Fruit fly (Drosophila melanogaster): ENCODE data around the gene JTBR.

The JTBR gene

dm6 chr3L:1794943-1795696 is 7.5 kb downstream of the JTBR start, which contains the start of the genes alpha-Spec, dlt and Cdc37 (continued):
- TF ChIP-seq wdn (GFP tag; IDR thresholded peaks at IDR 0.05) (no peak), MESR4 (GFP tag; optimal IDR thresholded peaks at IDR 0.05) (peak; percentile 63), Ets97D (GFP tag; optimal IDR thresholded peaks at IDR 0.05) (peak; percentile 81), Dll (GFP tag; IDR thresholded peaks at IDR 0.05; ENCODE audit: partially characterized antibody) (peak; percentile 84), CG18011 (GFP tag; optimal IDR thresholded peaks at IDR 0.05) (no peak), CG17802 (tag; optimal IDR thresholded peaks at IDR 0.05) (peak; percentile 62), oc (tag; optimal IDR thresholded peaks at IDR 0.05) (no peak), Dip3 (GFP tag; optimal IDR thresholded peaks at IDR 0.05) (peak; percentile 16), NC2β (GFP tag; optimal IDR thresholded peaks at IDR 0.05) (peak; percentile 37), Dfd (GFP tag; optimal IDR thresholded peaks at IDR 0.05) (no peak), CG12769 (tag; optimal IDR thresholded peaks at IDR 0.05) (no peak), CG12236 (GFP tag; optimal IDR thresholded peaks at IDR 0.05) (no peak), CG11456 (GFP tag; IDR thresholded peaks at IDR 0.05) (no peak), Hand (GFP tag; optimal IDR thresholded peaks at IDR 0.05) (no peak), NC2α (GFP tag; optimal IDR thresholded peaks at IDR 0.05) (peak; percentile 8), Hr78 (GFP tag; optimal IDR thresholded peaks at IDR 0.05) (peak in 1 of 2 experiments; percentile 15), CG5245 (GFP tag; optimal IDR thresholded peaks at IDR 0.05) (peak; percentile 11), HHEX (GFP tag; optimal IDR thresholded peaks at IDR 0.05) (no peak), onecut (GFP tag; IDR thresholded peaks at IDR 0.05) (peak; percentile 67), Rx (GFP tag; IDR thresholded peaks at IDR 0.05) (no peak), Neu2 (GFP tag; optimal IDR thresholded peaks at IDR 0.05; ENCODE audit: borderline replicate concordance) (no peak), CG4617 (GFP tag; optimal IDR thresholded peaks at IDR 0.05; ENCODE audit: borderline replicate concordance) (peak; percentile 78), E2f2 (GFP tag; IDR thresholded peaks at IDR 0.05) (peak; percentile 57; the same call in 1 of the 2 replicates), chm (GFP tag; IDR thresholded peaks at IDR 0.05) (peak; percentile 57; the same call in 1 of the 2 replicates), dan (GFP tag; IDR thresholded peaks at IDR 0.05) (no peak), dpn (GFP tag; optimal IDR thresholded peaks at IDR 0.05) (peak in 1 of 2 experiments; percentile 21), CG18764 (GFP tag; optimal IDR thresholded peaks at IDR 0.05) (no peak), CG42726 (GFP tag; IDR thresholded peaks at IDR 0.05; ENCODE audit: partially characterized antibody) (peak; percentile 66), crp (GFP tag; optimal IDR thresholded peaks at IDR 0.05) (peak in 1 of 2 experiments; percentile 50), CG12391 (tag; optimal IDR thresholded peaks at IDR 0.05) (peak; percentile 44), CG7745 (tag; optimal IDR thresholded peaks at IDR 0.05) (no peak), dmrt99B (tag; optimal IDR thresholded peaks at IDR 0.05) (no peak), kni (GFP tag; optimal IDR thresholded peaks at IDR 0.05) (peak; percentile 40), CG7928 (GFP tag; optimal IDR thresholded peaks at IDR 0.05) (peak; percentile 34), CG11560 (tag; IDR thresholded peaks at IDR 0.05) (peak; percentile 90), NK7.1 (GFP tag; optimal IDR thresholded peaks at IDR 0.05) (no peak), CG17361 (GFP tag; IDR thresholded peaks at IDR 0.05) (no peak), CG10959 (GFP tag; IDR thresholded peaks at IDR 0.05) (no peak), CG1233 (GFP tag; optimal IDR thresholded peaks at IDR 0.05) (no peak), disco-r (GFP tag; optimal IDR thresholded peaks at IDR 0.05) (no peak), CG13287 (GFP tag; IDR thresholded peaks at IDR 0.05; ENCODE audit: partially characterized antibody) (peak; percentile 87), so (GFP tag; IDR thresholded peaks at IDR 0.05) (no peak), rib (GFP tag; IDR thresholded peaks at IDR 0.05) (no peak), aop (GFP tag; IDR thresholded peaks at IDR 0.05) (no peak), Atf-2 (GFP tag; optimal IDR thresholded peaks at IDR 0.05) (no peak), CG14667 (GFP tag; IDR thresholded peaks at IDR 0.05) (no peak), Hr3 (GFP tag; optimal IDR thresholded peaks at IDR 0.05) (peak; percentile 5), vfl (GFP tag; optimal IDR thresholded peaks at IDR 0.05) (no peak), corto (GFP tag; optimal IDR thresholded peaks at IDR 0.05) (no peak)
